Worm (Caenorhabditis elegans): Measurements from ENCODE around the gene F25B3.2.

DNA sequence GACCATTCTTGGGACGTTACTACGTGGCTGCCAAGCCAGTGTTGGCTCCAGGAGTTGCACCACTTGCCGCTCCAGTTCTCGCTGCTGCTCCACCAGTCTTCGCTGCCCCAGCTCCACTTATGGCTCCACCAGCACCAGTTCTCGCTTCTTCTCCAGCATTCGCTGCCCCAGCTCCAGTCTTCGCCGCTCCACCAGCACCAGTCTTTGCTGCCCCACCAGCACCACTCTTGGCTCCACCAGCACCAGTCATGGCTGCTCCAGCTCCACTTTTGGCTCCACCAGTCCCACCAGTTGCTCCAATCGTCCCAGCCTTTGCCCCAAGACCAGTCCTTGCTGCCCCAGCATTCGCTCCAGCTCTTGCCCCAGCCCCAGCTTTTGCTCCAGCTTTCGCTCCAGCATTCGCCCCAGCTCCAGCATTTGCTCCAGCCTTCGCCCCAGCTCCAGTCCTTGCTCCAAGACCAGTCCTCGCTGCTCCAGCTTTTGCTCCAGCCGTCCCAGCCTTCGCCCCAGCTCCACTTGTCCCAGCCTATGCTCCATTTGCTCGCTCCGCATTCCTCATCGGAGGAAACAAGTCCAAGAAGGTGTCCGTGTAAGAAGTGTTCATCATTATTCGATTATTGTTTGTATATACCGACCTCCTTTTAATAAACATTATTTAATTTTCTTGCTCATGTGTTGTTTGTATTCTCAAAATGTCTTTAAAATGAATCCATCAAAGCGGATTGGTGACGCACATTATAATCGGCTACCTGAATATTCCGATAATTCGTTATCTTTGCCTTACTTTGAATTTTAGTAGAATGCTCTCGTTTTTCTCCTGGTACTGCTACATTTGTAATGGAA is 48.7 kb downstream of the F25B3.2 start, which contains the start of gene T06E4.7:
- no peak for TF ChIP-seq lin-35 (GFP tag; optimal IDR thresholded peaks at IDR 0.05)
- no peak for TF ChIP-seq hlh-17 (GFP tag; optimal IDR thresholded peaks at IDR 0.05; ENCODE audit: borderline replicate concordance)
- no peak for TF ChIP-seq ceh-82 (tag; optimal IDR thresholded peaks at IDR 0.05)
- no peak for TF ChIP-seq lin-39 (tag; optimal IDR thresholded peaks at IDR 0.05)
- TF ChIP-seq pqm-1 (tag; optimal IDR thresholded peaks at IDR 0.05), result no peak
- TF ChIP-seq elt-3 (tag; optimal IDR thresholded peaks at IDR 0.05), result no peak
- no peak for TF ChIP-seq nhr-28 (tag; optimal IDR thresholded peaks at IDR 0.05)
- no peak for TF ChIP-seq fos-1 (tag; optimal IDR thresholded peaks at IDR 0.05)
- no peak for TF ChIP-seq blmp-1 (tag; optimal IDR thresholded peaks at IDR 0.05)
- TF ChIP-seq aly-2 (tag; optimal IDR thresholded peaks at IDR 0.05), result no peak
- TF ChIP-seq ces-1 (GFP tag; optimal IDR thresholded peaks at IDR 0.05), result no peak
- no peak for TF ChIP-seq aha-1 (tag; optimal IDR thresholded peaks at IDR 0.05)
- TF ChIP-seq ztf-11 (tag; optimal IDR thresholded peaks at IDR 0.05), result no peak

Data from whole organism, L1 larva.